Fruit fly (Drosophila melanogaster) whole organism, pupa: ENCODE data around the gene ci.

Source experiments
- CG10348 ChIP-seq: fragments of 200-800 bp; sonication (Bioruptor generic); IDR thresholded peaks from 2 replicates; pipeline ENCODE4 v1.3.6; 2022; ENCODE audit warnings: missing biosample characterization, missing genetic modification characterization
- CG12605 ChIP-seq: fragments of 200-800 bp; sonication (Bioruptor generic); IDR thresholded peaks from 2 replicates; pipeline ENCODE4 v1.3.6; 2022; ENCODE audit warnings: missing biosample characterization, missing genetic modification characterization
- CG15710 ChIP-seq: fragments of 200-800 bp; sonication (Bioruptor generic); optimal IDR thresholded peaks from 2 replicates; lab custom pipeline; 2018; ENCODE audit warnings: missing biosample characterization, mild to moderate bottlenecking, missing genetic modification characterization, moderate library complexity
- CG32121 ChIP-seq: fragments of 200-800 bp; sonication (Bioruptor generic); IDR thresholded peaks from 2 replicates; pipeline ENCODE4 v1.3.6; 2022; ENCODE audit warnings: missing biosample characterization, missing genetic modification characterization
- CG34367 ChIP-seq: fragments of 200-800 bp; sonication (Bioruptor generic); optimal IDR thresholded peaks from 2 replicates; lab custom pipeline; 2018; ENCODE audit warnings: missing biosample characterization, mild to moderate bottlenecking, missing genetic modification characterization
- CG9948 ChIP-seq: fragments of 200-800 bp; sonication (Bioruptor generic); optimal IDR thresholded peaks from 2 replicates; lab custom pipeline; 2018; ENCODE audit warnings: missing biosample characterization, mild to moderate bottlenecking, missing genetic modification characterization, moderate library complexity
- EcR ChIP-seq: fragments of 200-800 bp; sonication (Bioruptor generic); optimal IDR thresholded peaks from 3 replicates; lab custom pipeline; 2019; ENCODE audit warnings: missing biosample characterization, missing genetic modification characterization, mild to moderate bottlenecking, moderate library complexity, missing genetic modification reagents
- Ets98B ChIP-seq: fragments of 200-800 bp; sonication (Bioruptor generic); IDR thresholded peaks from 2 replicates; pipeline ENCODE4 v1.3.6; 2022; ENCODE audit warnings: missing biosample characterization, missing genetic modification characterization
- Pif1A ChIP-seq: fragments of 200-800 bp; sonication (Bioruptor generic); optimal IDR thresholded peaks from 3 replicates; lab custom pipeline; 2016; ENCODE audit warnings: missing biosample characterization, missing genetic modification characterization
- rn ChIP-seq: fragments of 200-800 bp; sonication (Bioruptor generic); IDR thresholded peaks from 2 replicates; pipeline ENCODE4 v1.3.6; 2022; ENCODE audit warnings: missing biosample characterization, missing genetic modification characterization

- TF ChIP-seq rn (GFP tag; lab: Robert Waterston, UW): no peak
- no peak for TF ChIP-seq EcR (GFP tag; lab: Kevin White, UChicago)
- no peak for TF ChIP-seq CG9948 (tag; lab: Kevin White, UChicago)
- TF ChIP-seq Ets98B (GFP tag; lab: Robert Waterston, UW): no peak
- no peak for TF ChIP-seq CG10348 (GFP tag; lab: Robert Waterston, UW)
- no peak for TF ChIP-seq Pif1A (GFP tag; lab: Kevin White, UChicago)
- TF ChIP-seq CG34367 (tag; lab: Kevin White, UChicago): no peak
- no peak for TF ChIP-seq CG12605 (GFP tag; lab: Robert Waterston, UW)
- TF ChIP-seq CG32121 (GFP tag; lab: Robert Waterston, UW): no peak
- no peak for TF ChIP-seq CG15710 (tag; lab: Kevin White, UChicago)
Observed at dm6 chr4:102155-102554, 45.3 kb upstream of the ci start.
